Fruit fly (Drosophila melanogaster): Measurements from ENCODE around the gene CG42394.

Gene CG42394

dm6 chr3R:10886462-10887315 is 37.1 kb downstream of the CG42394 start (continued):
- TF ChIP-seq CG3847 (GFP tag; IDR thresholded peaks at IDR 0.05), result peak; percentile 91
- peak; percentile 72 for TF ChIP-seq CG2889 (GFP tag; IDR thresholded peaks at IDR 0.05)
- 0 out of 3 replicates have a peak, but pooled peaks have one; percentile 51 for TF ChIP-seq CG11093 (GFP tag; IDR thresholded peaks at IDR 0.05)
- TF ChIP-seq gsb-n (tag; optimal IDR thresholded peaks at IDR 0.05), result peak; percentile 89
- peak; percentile 86 for TF ChIP-seq az2 (GFP tag; optimal IDR thresholded peaks at IDR 0.05)
- 0 out of 2 replicates have a peak, but pooled peaks have one; percentile 25 for TF ChIP-seq Scr (GFP tag; IDR thresholded peaks at IDR 0.05; ENCODE audit: partially characterized antibody)
- peak; percentile 57 for TF ChIP-seq cato (GFP tag; optimal IDR thresholded peaks at IDR 0.05; ENCODE audit: borderline replicate concordance)
- TF ChIP-seq Mrtf (GFP tag; IDR thresholded peaks at IDR 0.05), result peak; percentile 85
- TF ChIP-seq z (GFP tag; IDR thresholded peaks at IDR 0.05), result no peak; the same call in 2 of the 3 replicates
- peak; percentile 36 for TF ChIP-seq CG4617 (GFP tag; optimal IDR thresholded peaks at IDR 0.05; ENCODE audit: borderline replicate concordance)
- TF ChIP-seq pfk (GFP tag; optimal IDR thresholded peaks at IDR 0.05), result no peak
- peak; percentile 80 for TF ChIP-seq corto (GFP tag; optimal IDR thresholded peaks at IDR 0.05)
- TF ChIP-seq scrt (GFP tag; optimal IDR thresholded peaks at IDR 0.05), result peak; percentile 87
- TF ChIP-seq sima (GFP tag; optimal IDR thresholded peaks at IDR 0.05), result peak; percentile 29
- peak; percentile 78 for TF ChIP-seq CG11398 (GFP tag; optimal IDR thresholded peaks at IDR 0.05)
- peak; percentile 29; the same call in 1 of the 3 replicates for TF ChIP-seq knrl (GFP tag; IDR thresholded peaks at IDR 0.05; ENCODE audit: partially characterized antibody)
- TF ChIP-seq lola (GFP tag; optimal IDR thresholded peaks at IDR 0.05), result peak in 1 of 3 experiments; percentile 86
- peak; percentile 93 for TF ChIP-seq dysf (GFP tag; IDR thresholded peaks at IDR 0.05)
- TF ChIP-seq CG1792 (GFP tag; optimal IDR thresholded peaks at IDR 0.05), result peak; percentile 72
- TF ChIP-seq Fer1 (GFP tag; optimal IDR thresholded peaks at IDR 0.05), result peak; percentile 97
- peak; percentile 82 for TF ChIP-seq maf-S (GFP tag; optimal IDR thresholded peaks at IDR 0.05)
- TF ChIP-seq Jarid2 (GFP tag; optimal IDR thresholded peaks at IDR 0.05), result peak; percentile 67
- peak; percentile 91 for TF ChIP-seq CG6813 (GFP tag; optimal IDR thresholded peaks at IDR 0.05)
- TF ChIP-seq CG10979 (tag; optimal IDR thresholded peaks at IDR 0.05), result peak; percentile 89
- peak; percentile 94 for TF ChIP-seq Dbx (GFP tag; IDR thresholded peaks at IDR 0.05)
- TF ChIP-seq sqz (GFP tag; optimal IDR thresholded peaks at IDR 0.05), result peak; percentile 91
- peak; percentile 76 for TF ChIP-seq CG11247 (GFP tag; IDR thresholded peaks at IDR 0.05)
- TF ChIP-seq BtbVII (GFP tag; optimal IDR thresholded peaks at IDR 0.05), result peak; percentile 93
- TF ChIP-seq CG14050 (GFP tag; IDR thresholded peaks at IDR 0.05), result peak; percentile 78
- no peak; the same call in 1 of the 2 replicates for TF ChIP-seq CG10321 (GFP tag; IDR thresholded peaks at IDR 0.05)
- TF ChIP-seq sna (GFP tag; IDR thresholded peaks at IDR 0.05; ENCODE audit: partially characterized antibody), result no peak
- TF ChIP-seq CG34224 (GFP tag; IDR thresholded peaks at IDR 0.05; ENCODE audit: partially characterized antibody), result 0 out of 3 replicates have a peak, but pooled peaks have one; percentile 22
- peak; percentile 86 for TF ChIP-seq Ssrp (tag; optimal IDR thresholded peaks at IDR 0.05)
- TF ChIP-seq GATAe (GFP tag; conservative IDR thresholded peaks at IDR 0.05), result peak; percentile 69
- peak; percentile 85 for TF ChIP-seq CG3163 (GFP tag; optimal IDR thresholded peaks at IDR 0.05)
- peak; percentile 94 for TF ChIP-seq unpg (GFP tag; optimal IDR thresholded peaks at IDR 0.05)
- TF ChIP-seq repo (GFP tag; optimal IDR thresholded peaks at IDR 0.05), result peak; percentile 69
- TF ChIP-seq zen2 (GFP tag; IDR thresholded peaks at IDR 0.05; ENCODE audit: partially characterized antibody), result no peak
- TF ChIP-seq tap (tag; optimal IDR thresholded peaks at IDR 0.05), result peak; percentile 63
- TF ChIP-seq Lpt (GFP tag; optimal IDR thresholded peaks at IDR 0.05), result no peak
- TF ChIP-seq Dll (GFP tag; IDR thresholded peaks at IDR 0.05; ENCODE audit: partially characterized antibody), result 0 out of 4 replicates have a peak, but pooled peaks have one; percentile 49
- peak; percentile 55; the same call in 1 of the 2 replicates for TF ChIP-seq Rx (GFP tag; IDR thresholded peaks at IDR 0.05)
- TF ChIP-seq CG30431 (GFP tag; optimal IDR thresholded peaks at IDR 0.05), result peak; percentile 60
- TF ChIP-seq Myb (GFP tag; optimal IDR thresholded peaks at IDR 0.05), result peak; percentile 58
- TF ChIP-seq CG34376 (GFP tag; optimal IDR thresholded peaks at IDR 0.05), result peak; percentile 94
- TF ChIP-seq CG2712 (tag; optimal IDR thresholded peaks at IDR 0.05), result peak; percentile 85
- TF ChIP-seq row (GFP tag; IDR thresholded peaks at IDR 0.05), result peak; percentile 98

Data from whole organism, embryonic.